Fruit fly (Drosophila melanogaster): ENCODE data around the gene 5PtaseI.
A peak's percentile ranks its signal among the peaks of the same experiment; 100 is the strongest.

Gene 5PtaseI

dm6 chr3R:25049742-25050517 lies 5.0 kb upstream of the 5PtaseI start (continued):
- TF ChIP-seq Eip75B (GFP tag; optimal IDR thresholded peaks at IDR 0.05) = peak; percentile 16
- peak; percentile 89 for TF ChIP-seq Eip78C (GFP tag)
- no peak for TF ChIP-seq Ets21C (GFP tag; optimal IDR thresholded peaks at IDR 0.05)
- no peak for TF ChIP-seq Smox (GFP tag; optimal IDR thresholded peaks at IDR 0.05)
- no peak for TF ChIP-seq eg (GFP tag; IDR thresholded peaks at IDR 0.05)
- TF ChIP-seq CG6808 (GFP tag; optimal IDR thresholded peaks at IDR 0.05) = no peak
- peak; percentile 35 for TF ChIP-seq CG6276 (GFP tag; optimal IDR thresholded peaks at IDR 0.05)
- TF ChIP-seq CG11762 (GFP tag; optimal IDR thresholded peaks at IDR 0.05; ENCODE audit: insufficient read depth) = no peak
- TF ChIP-seq CG1621 (tag; optimal IDR thresholded peaks at IDR 0.05) = peak; percentile 42
- no peak for TF ChIP-seq CG11294 (GFP tag; IDR thresholded peaks at IDR 0.05)
- TF ChIP-seq CG8319 (GFP tag; optimal IDR thresholded peaks at IDR 0.05) = no peak
- TF ChIP-seq fd59A (GFP tag; optimal IDR thresholded peaks at IDR 0.05) = no peak

DNA sequence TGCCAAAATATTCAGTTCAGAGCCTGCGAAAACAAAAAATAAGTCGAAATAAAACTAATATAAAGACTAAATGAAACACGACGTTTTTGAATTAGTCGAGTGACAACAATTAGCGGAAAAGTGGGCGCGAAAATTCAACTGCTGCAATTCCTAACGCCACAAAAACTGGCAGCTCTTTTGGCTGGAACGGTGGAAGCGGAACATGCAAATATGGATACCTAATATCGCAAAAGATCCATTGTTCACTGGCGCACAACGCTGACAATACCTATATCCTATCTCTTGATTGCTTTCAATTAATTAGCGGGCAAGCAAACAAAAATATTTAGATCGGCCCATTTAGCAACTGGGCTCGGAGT lies 4.4 kb upstream of the 5PtaseI start, which contains the start of gene CG11791:
TSS of gene CG11791 (plus strand) at position 234 of the 359 bp plus-strand sequence.
- TF ChIP-seq topi (GFP tag; optimal IDR thresholded peaks at IDR 0.05) (no peak), CG6276 (GFP tag; optimal IDR thresholded peaks at IDR 0.05) (no peak)

- no peak for TF ChIP-seq CG15336 (GFP tag; IDR thresholded peaks at IDR 0.05)
- TF ChIP-seq pdm3 (GFP tag; optimal IDR thresholded peaks at IDR 0.05) = no peak
- TF ChIP-seq CG10631 (GFP tag; optimal IDR thresholded peaks at IDR 0.05) = no peak
- no peak for TF ChIP-seq Eip93F (GFP tag; optimal IDR thresholded peaks at IDR 0.05)
- TF ChIP-seq dac (GFP tag; optimal IDR thresholded peaks at IDR 0.05) = no peak
- no peak for TF ChIP-seq fd85E (GFP tag; optimal IDR thresholded peaks at IDR 0.05)
- TF ChIP-seq CG7368 (GFP tag; optimal IDR thresholded peaks at IDR 0.05) = no peak
- TF ChIP-seq net (GFP tag; optimal IDR thresholded peaks at IDR 0.05) = no peak
- TF ChIP-seq Ets21C (GFP tag; optimal IDR thresholded peaks at IDR 0.05) = no peak
- no peak for TF ChIP-seq Sox14 (GFP tag; optimal IDR thresholded peaks at IDR 0.05)
- TF ChIP-seq Ets96B (tag; optimal IDR thresholded peaks at IDR 0.05) = no peak
- no peak for TF ChIP-seq CG4318 (GFP tag; optimal IDR thresholded peaks at IDR 0.05)
- no peak for TF ChIP-seq achi (GFP tag; optimal IDR thresholded peaks at IDR 0.05)
- TF ChIP-seq CG8632 (GFP tag; optimal IDR thresholded peaks at IDR 0.05) = no peak
- TF ChIP-seq Lpt (GFP tag; optimal IDR thresholded peaks at IDR 0.05) = no peak
- TF ChIP-seq CG8319 (GFP tag; optimal IDR thresholded peaks at IDR 0.05) = no peak
- no peak for TF ChIP-seq CG11762 (GFP tag; optimal IDR thresholded peaks at IDR 0.05; ENCODE audit: insufficient read depth)
- no peak for TF ChIP-seq CG32006 (GFP tag; optimal IDR thresholded peaks at IDR 0.05)
- TF ChIP-seq svp (GFP tag) = no peak
- peak; percentile 54 for TF ChIP-seq CG1621 (tag; optimal IDR thresholded peaks at IDR 0.05)
- no peak for TF ChIP-seq CG6808 (GFP tag; optimal IDR thresholded peaks at IDR 0.05)
- peak; percentile 11 for TF ChIP-seq Eip75B (GFP tag; optimal IDR thresholded peaks at IDR 0.05)
- TF ChIP-seq esn (GFP tag; optimal IDR thresholded peaks at IDR 0.05) = peak; percentile 34
- TF ChIP-seq CG6163 (GFP tag; IDR thresholded peaks at IDR 0.05) = no peak
- no peak for TF ChIP-seq Hr39 (GFP tag; optimal IDR thresholded peaks at IDR 0.05)
- TF ChIP-seq fd59A (GFP tag; optimal IDR thresholded peaks at IDR 0.05) = no peak
- TF ChIP-seq vri (GFP tag; optimal IDR thresholded peaks at IDR 0.05) = no peak
- TF ChIP-seq cyc (GFP tag; optimal IDR thresholded peaks at IDR 0.05) = no peak
- no peak for TF ChIP-seq CG6792 (GFP tag; optimal IDR thresholded peaks at IDR 0.05)
- TF ChIP-seq CG3032 (tag; optimal IDR thresholded peaks at IDR 0.05) = no peak
- TF ChIP-seq CG3919 (GFP tag; optimal IDR thresholded peaks at IDR 0.05) = no peak
- TF ChIP-seq Blimp-1 (GFP tag; optimal IDR thresholded peaks at IDR 0.05) = no peak
- TF ChIP-seq dsx (GFP tag; optimal IDR thresholded peaks at IDR 0.05; ENCODE audit: poor library complexity, severe bottlenecking) = no peak
- TF ChIP-seq salr (GFP tag; optimal IDR thresholded peaks at IDR 0.05) = no peak
- TF ChIP-seq OdsH (GFP tag; optimal IDR thresholded peaks at IDR 0.05) = no peak
- TF ChIP-seq Met (GFP tag; optimal IDR thresholded peaks at IDR 0.05) = no peak
- peak; percentile 11 for TF ChIP-seq topi (GFP tag; optimal IDR thresholded peaks at IDR 0.05)
- TF ChIP-seq CG31627 (GFP tag; optimal IDR thresholded peaks at IDR 0.05) = no peak
- no peak for TF ChIP-seq CG10669 (GFP tag; optimal IDR thresholded peaks at IDR 0.05)
- peak; percentile 22 for TF ChIP-seq Eip78C (GFP tag)
- TF ChIP-seq CG6854 (GFP tag; optimal IDR thresholded peaks at IDR 0.05) = peak; percentile 5
- TF ChIP-seq CG11294 (GFP tag; IDR thresholded peaks at IDR 0.05) = no peak
Measured at dm6 chr3R:25047504-25047903, 2.6 kb upstream of the 5PtaseI start, which contains the start of gene CG11790. CG11790 (plus strand) TSS chr3R:25047706.
